Fruit fly (Drosophila melanogaster) whole organism, embryonic: Measurements from ENCODE around the gene CG13075.
A peak's percentile ranks its signal among the peaks of the same experiment; 100 is the strongest.

Experiments used
- ATbp ChIP-seq: fragments of 200-800 bp; sonication (Bioruptor generic); optimal IDR thresholded peaks from 2 replicates; lab custom pipeline; 2017; ENCODE audit warnings: missing biosample characterization, mild to moderate bottlenecking, missing genetic modification characterization, missing genetic modification reagents
- Ada2b ChIP-seq: fragments of 200-800 bp; sonication (Bioruptor generic); IDR thresholded peaks from 2 replicates; pipeline ENCODE4 v1.3.6; 2022; ENCODE audit warnings: missing biosample characterization, missing genetic modification characterization
- Atf3 ChIP-seq: fragments of 200-800 bp; sonication (Bioruptor generic); optimal IDR thresholded peaks from 3 replicates; lab custom pipeline; 2016; ENCODE audit warnings: missing biosample characterization, missing genetic modification characterization
- Blimp-1 ChIP-seq: fragments of 200-800 bp; sonication (Bioruptor generic); optimal IDR thresholded peaks from 3 replicates; lab custom pipeline; 2018; ENCODE audit warnings: missing biosample characterization, missing genetic modification characterization, mild to moderate bottlenecking, moderate library complexity, missing genetic modification reagents
- CG10431 ChIP-seq: fragments of 200-800 bp; sonication (Bioruptor generic); optimal IDR thresholded peaks from 3 replicates; lab custom pipeline; 2018; ENCODE audit warnings: missing biosample characterization, mild to moderate bottlenecking, missing genetic modification characterization
- CG11247 ChIP-seq: fragments of 200-800 bp; sonication (Bioruptor generic); IDR thresholded peaks from 2 replicates; pipeline ENCODE4 v1.3.6; 2022; ENCODE audit warnings: missing biosample characterization, missing genetic modification characterization
- CG11723 ChIP-seq: fragments of 200-800 bp; sonication (Bioruptor generic); optimal IDR thresholded peaks from 2 replicates; lab custom pipeline; 2017; ENCODE audit warnings: missing biosample characterization, mild to moderate bottlenecking, missing genetic modification characterization
- CG14667 ChIP-seq: fragments of 200-800 bp; sonication (Bioruptor generic); IDR thresholded peaks from 2 replicates; pipeline ENCODE4 v1.3.6; 2022; ENCODE audit warnings: missing biosample characterization, missing genetic modification characterization
- CG2120 ChIP-seq: fragments of 200-800 bp; sonication (Bioruptor generic); optimal IDR thresholded peaks from 3 replicates; lab custom pipeline; 2016; ENCODE audit warnings: missing biosample characterization, missing genetic modification characterization
- CG2129 ChIP-seq: fragments of 200-800 bp; sonication (Bioruptor generic); IDR thresholded peaks from 2 replicates; pipeline ENCODE4 v1.3.6; 2022; ENCODE audit warnings: missing biosample characterization, missing genetic modification characterization; ENCODE audit not compliant: partially characterized antibody
- CG2199 ChIP-seq: fragments of 200-800 bp; sonication (Bioruptor generic); IDR thresholded peaks from 3 replicates; pipeline ENCODE4 v1.3.6; 2022; ENCODE audit warnings: missing biosample characterization, missing genetic modification characterization
- CG2202 ChIP-seq: fragments of 200-800 bp; sonication (Bioruptor generic); optimal IDR thresholded peaks from 2 replicates; lab custom pipeline; 2018; ENCODE audit warnings: missing biosample characterization, mild to moderate bottlenecking, missing genetic modification characterization
- CG33557 ChIP-seq: fragments of 200-800 bp; sonication (Bioruptor generic); optimal IDR thresholded peaks from 2 replicates; lab custom pipeline; 2019; ENCODE audit warnings: missing biosample characterization, mild to moderate bottlenecking, missing genetic modification characterization, moderate library complexity
- CG34422 ChIP-seq: fragments of 200-800 bp; sonication (Bioruptor generic); IDR thresholded peaks from 3 replicates; pipeline ENCODE4 v1.3.6; 2022; ENCODE audit warnings: missing biosample characterization, missing genetic modification characterization
- CG4424 ChIP-seq: fragments of 200-800 bp; sonication (Bioruptor generic); optimal IDR thresholded peaks from 3 replicates; lab custom pipeline; 2016; ENCODE audit warnings: missing biosample characterization, missing genetic modification characterization
- CG5245 ChIP-seq: fragments of 200-800 bp; sonication (Bioruptor generic); optimal IDR thresholded peaks from 3 replicates; lab custom pipeline; 2016; ENCODE audit warnings: missing biosample characterization, missing genetic modification characterization
- CG7372 ChIP-seq: fragments of 200-800 bp; sonication (Bioruptor generic); IDR thresholded peaks from 2 replicates; pipeline ENCODE4 v1.3.6; 2022; ENCODE audit warnings: missing biosample characterization, missing genetic modification characterization
- Drgx ChIP-seq: fragments of 200-800 bp; sonication (Bioruptor generic); IDR thresholded peaks from 2 replicates; pipeline ENCODE4 v1.3.6; 2022; ENCODE audit warnings: missing biosample characterization, missing genetic modification characterization
- Eip74EF ChIP-seq, 2 experiments: fragments of 200-800 bp in 1 of 2; fragments of >200 bp in 1 of 2; sonication (Bioruptor generic) in 1 of 2; optimal IDR thresholded peaks; 2 replicates each; lab custom pipeline; 2017 to 2019; ENCODE audit warnings: missing biosample characterization in 2 of 2, missing genetic modification characterization in 2 of 2, mild to moderate bottlenecking in 1 of 2, moderate library complexity in 1 of 2
- H2.0 ChIP-seq: fragments of 200-800 bp; sonication (Bioruptor generic); IDR thresholded peaks from 2 replicates; pipeline ENCODE4 v1.3.6; 2022; ENCODE audit warnings: missing biosample characterization, missing genetic modification characterization
- Med ChIP-seq: fragments of 200-800 bp; sonication (Bioruptor generic); peaks from one replicate; lab custom pipeline; 2016; ENCODE audit warnings: missing biosample characterization, missing genetic modification characterization, mild to moderate bottlenecking, inconsistent platforms, moderate library complexity
- Stat92E ChIP-seq, 3 experiments: fragments of >200 bp in 2 of 3; fragments of 200-800 bp in 1 of 3; sonication (Bioruptor generic) in 1 of 3; optimal IDR thresholded peaks; 2 replicates each; lab custom pipeline; 2017 to 2019; ENCODE audit warnings: missing biosample characterization in 3 of 3, missing genetic modification characterization in 3 of 3, mild to moderate bottlenecking in 1 of 3, moderate library complexity in 1 of 3
- ac ChIP-seq: fragments of 200-800 bp; sonication (Bioruptor generic); optimal IDR thresholded peaks from 3 replicates; lab custom pipeline; 2017; ENCODE audit warnings: missing biosample characterization, mild to moderate bottlenecking, missing genetic modification characterization
- bcd ChIP-seq: fragments of 200-800 bp; sonication (Bioruptor generic); optimal IDR thresholded peaks from 2 replicates; lab custom pipeline; 2017; ENCODE audit warnings: missing biosample characterization, mild to moderate bottlenecking, missing genetic modification characterization
- bigmax ChIP-seq: fragments of 200-800 bp; sonication (Bioruptor generic); optimal IDR thresholded peaks from 2 replicates; lab custom pipeline; 2018; ENCODE audit warnings: missing biosample characterization, mild to moderate bottlenecking, missing genetic modification characterization
- bsh ChIP-seq, 2 experiments: fragments of 200-800 bp; sonication (Bioruptor generic); optimal IDR thresholded peaks; 2 replicates each; lab custom pipeline; 2017 to 2018; ENCODE audit warnings: mild to moderate bottlenecking in 2 of 2, missing biosample characterization in 2 of 2, missing genetic modification characterization in 2 of 2, moderate library complexity in 1 of 2
- danr ChIP-seq: fragments of 200-800 bp; sonication (Bioruptor generic); IDR thresholded peaks from 2 replicates; pipeline ENCODE4 v1.3.6; 2022; ENCODE audit warnings: missing biosample characterization, missing genetic modification characterization
- dati ChIP-seq: fragments of 200-800 bp; sonication (Bioruptor generic); IDR thresholded peaks from 2 replicates; pipeline ENCODE4 v1.3.6; 2022; ENCODE audit warnings: missing biosample characterization, missing genetic modification characterization
- exex ChIP-seq: fragments of 200-800 bp; sonication (Bioruptor generic); optimal IDR thresholded peaks from 4 replicates; lab custom pipeline; 2018; ENCODE audit warnings: missing biosample characterization, mild to moderate bottlenecking, missing genetic modification characterization, moderate library complexity
- eyg ChIP-seq: fragments of 200-800 bp; sonication (Bioruptor generic); optimal IDR thresholded peaks from 3 replicates; lab custom pipeline; 2016; ENCODE audit warnings: missing biosample characterization, missing genetic modification characterization
- fd96Cb ChIP-seq: fragments of 200-800 bp; sonication (Bioruptor generic); optimal IDR thresholded peaks from 2 replicates; lab custom pipeline; 2018; ENCODE audit warnings: missing biosample characterization, mild to moderate bottlenecking, missing genetic modification characterization, moderate library complexity
- gsb ChIP-seq: fragments of 200-800 bp; sonication (Bioruptor generic); IDR thresholded peaks from 2 replicates; pipeline ENCODE4 v1.3.6; 2022; ENCODE audit warnings: missing biosample characterization, missing genetic modification characterization
- gsb-n ChIP-seq: fragments of 200-800 bp; sonication (Bioruptor generic); optimal IDR thresholded peaks from 3 replicates; lab custom pipeline; 2018; ENCODE audit warnings: missing biosample characterization, mild to moderate bottlenecking, missing genetic modification characterization
- ind ChIP-seq: fragments of 200-800 bp; sonication (Bioruptor generic); optimal IDR thresholded peaks from 3 replicates; lab custom pipeline; 2016; ENCODE audit warnings: missing biosample characterization, missing genetic modification characterization
- jumu ChIP-seq: fragments of 200-800 bp; sonication (Bioruptor generic); optimal IDR thresholded peaks from 3 replicates; lab custom pipeline; 2016; ENCODE audit warnings: missing biosample characterization, missing genetic modification characterization
- kay ChIP-seq: fragments of 200-800 bp; sonication (Bioruptor generic); optimal IDR thresholded peaks from 2 replicates; lab custom pipeline; 2016; ENCODE audit warnings: missing biosample characterization, missing genetic modification characterization
- mld ChIP-seq: fragments of 200-800 bp; sonication (Bioruptor generic); IDR thresholded peaks from 3 replicates; pipeline ENCODE4 v1.3.6; 2022; ENCODE audit warnings: missing biosample characterization, missing genetic modification characterization; ENCODE audit not compliant: partially characterized antibody
- pb ChIP-seq: fragments of 200-800 bp; sonication (Bioruptor generic); optimal IDR thresholded peaks from 3 replicates; lab custom pipeline; 2016; ENCODE audit warnings: missing biosample characterization, missing genetic modification characterization
- pros ChIP-seq: fragments of 200-800 bp; sonication (Bioruptor generic); optimal IDR thresholded peaks from 3 replicates; lab custom pipeline; 2019; ENCODE audit warnings: missing biosample characterization, mild to moderate bottlenecking, missing genetic modification characterization, moderate library complexity
- psq ChIP-seq: fragments of 200-800 bp; sonication (Bioruptor generic); optimal IDR thresholded peaks from 2 replicates; lab custom pipeline; 2017; ENCODE audit warnings: missing biosample characterization, missing genetic modification characterization
- pzg ChIP-seq: fragments of 200-800 bp; sonication (Bioruptor generic); optimal IDR thresholded peaks from 3 replicates; lab custom pipeline; 2018; ENCODE audit warnings: missing biosample characterization, mild to moderate bottlenecking, missing genetic modification characterization, moderate library complexity
- repo ChIP-seq: fragments of 200-800 bp; sonication (Bioruptor generic); optimal IDR thresholded peaks from 2 replicates; lab custom pipeline; 2016; ENCODE audit warnings: missing biosample characterization, missing genetic modification characterization
- sna ChIP-seq: fragments of 200-800 bp; sonication (Bioruptor generic); IDR thresholded peaks from 2 replicates; pipeline ENCODE4 v1.3.6; 2022; ENCODE audit warnings: missing biosample characterization, missing genetic modification characterization; ENCODE audit not compliant: partially characterized antibody
- sqz ChIP-seq: fragments of 200-800 bp; sonication (Bioruptor generic); optimal IDR thresholded peaks from 3 replicates; lab custom pipeline; 2018; ENCODE audit warnings: missing biosample characterization, mild to moderate bottlenecking, missing genetic modification characterization
- trh ChIP-seq: fragments of 200-800 bp; sonication (Bioruptor generic); optimal IDR thresholded peaks from 2 replicates; lab custom pipeline; 2016; ENCODE audit warnings: missing biosample characterization, missing genetic modification characterization
- tup ChIP-seq: fragments of 200-800 bp; sonication (Bioruptor generic); optimal IDR thresholded peaks from 2 replicates; lab custom pipeline; 2016; ENCODE audit warnings: missing biosample characterization, mild to moderate bottlenecking, missing genetic modification characterization, moderate library complexity
- vfl ChIP-seq: fragments of 200-800 bp; sonication (Bioruptor generic); optimal IDR thresholded peaks from 2 replicates; lab custom pipeline; 2016; ENCODE audit warnings: missing biosample characterization, missing genetic modification characterization
- wor ChIP-seq: fragments of 200-800 bp; sonication (Bioruptor generic); IDR thresholded peaks from 2 replicates; pipeline ENCODE4 v1.3.6; 2022; ENCODE audit warnings: missing biosample characterization, missing genetic modification characterization
- zf30C ChIP-seq: fragments of 200-800 bp; sonication (Bioruptor generic); optimal IDR thresholded peaks from 3 replicates; lab custom pipeline; 2018; ENCODE audit warnings: missing biosample characterization, mild to moderate bottlenecking, missing genetic modification characterization

Gene CG13075

DNA sequence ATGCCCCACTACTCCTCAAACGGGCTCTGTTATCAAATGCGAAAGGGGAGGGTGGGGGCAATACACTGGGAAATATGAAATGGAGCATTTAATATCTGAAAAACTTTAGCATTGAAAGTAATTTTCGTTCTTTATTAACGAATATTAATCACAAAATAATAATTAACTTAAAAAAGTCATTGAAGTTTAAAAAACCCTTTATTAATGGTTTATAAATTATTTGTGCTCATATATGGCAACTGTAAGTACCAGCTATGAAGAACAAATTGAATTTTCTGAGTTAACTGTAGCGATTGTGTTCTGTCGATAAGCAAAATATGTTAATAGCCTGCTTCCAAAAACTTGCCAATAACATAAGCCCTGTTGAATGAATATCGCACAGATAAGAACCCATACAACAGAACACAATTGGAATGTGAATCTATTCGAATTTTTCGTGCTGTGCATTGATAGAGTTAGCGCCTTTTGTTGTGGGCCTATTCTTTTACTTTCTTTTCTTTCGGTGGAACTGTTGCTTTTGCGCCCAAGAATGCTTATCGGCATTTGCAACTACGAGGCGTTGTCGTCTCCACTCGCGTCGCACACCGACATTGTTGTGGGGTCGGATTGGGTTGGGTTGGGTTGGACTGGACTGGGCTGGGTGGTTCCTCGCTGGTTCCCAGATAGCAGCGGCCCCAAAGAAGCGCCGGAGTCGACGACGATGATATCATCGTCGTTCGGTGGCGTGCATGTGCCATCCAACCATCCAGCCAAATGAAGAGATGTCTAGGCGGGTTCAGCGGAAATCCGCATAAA lies 22.8 kb upstream of the CG13075 start (continued):
- TF ChIP-seq sqz (GFP tag; lab: Kevin White, UChicago) (no peak), Med (GFP tag; lab: Kevin White, UChicago) (peak; percentile 19), trh (GFP tag; lab: Kevin White, UChicago) (no peak), vfl (GFP tag; lab: Kevin White, UChicago) (no peak), jumu (GFP tag; lab: Kevin White, UChicago) (no peak), pzg (GFP tag; lab: Kevin White, UChicago) (no peak), fd96Cb (tag; lab: Kevin White, UChicago) (no peak), H2.0 (GFP tag; lab: Robert Waterston, UW) (no peak), pros (GFP tag; lab: Kevin White, UChicago) (no peak), Stat92E (GFP tag; optimal IDR thresholded peaks at IDR 0.05; lab: Kevin White, UChicago) (no peak), CG2202 (peak; percentile 35), ind (GFP tag; lab: Kevin White, UChicago) (peak; percentile 40), CG5245 (GFP tag; lab: Kevin White, UChicago) (no peak), CG2199 (GFP tag; lab: Robert Waterston, UW) (no peak), CG33557 (peak; percentile 9), CG2129 (GFP tag; lab: Robert Waterston, UW) (no peak), kay (peak; percentile 46), Atf3 (no peak), bcd (GFP tag; lab: Kevin White, UChicago) (no peak), repo (GFP tag; lab: Kevin White, UChicago) (no peak), zf30C (peak; percentile 38), CG14667 (GFP tag; lab: Robert Waterston, UW) (no peak), CG11247 (no peak), gsb (0 out of 2 replicates have a peak, but pooled peaks have one; percentile 24), bsh (GFP tag; optimal IDR thresholded peaks at IDR 0.05; lab: Kevin White, UChicago) (peak in 1 of 2 experiments; percentile 51), exex (tag; lab: Kevin White, UChicago) (no peak), dati (GFP tag; lab: Robert Waterston, UW) (no peak), CG2120 (GFP tag; lab: Kevin White, UChicago) (peak; percentile 47), CG7372 (no peak), CG11723 (GFP tag; lab: Kevin White, UChicago) (peak; percentile 40), wor (GFP tag; lab: Robert Waterston, UW) (no peak), Ada2b (GFP tag; lab: Robert Waterston, UW) (no peak), pb (no peak), Eip74EF (GFP tag; optimal IDR thresholded peaks at IDR 0.05; lab: Kevin White, UChicago) (no peak), CG34422 (GFP tag; lab: Robert Waterston, UW) (no peak), sna (GFP tag; lab: Robert Waterston, UW) (no peak), bigmax (GFP tag; lab: Kevin White, UChicago) (no peak), danr (GFP tag; lab: Robert Waterston, UW) (no peak), CG10431 (no peak), eyg (GFP tag; lab: Kevin White, UChicago) (no peak), Drgx (0 out of 2 replicates have a peak, but pooled peaks have one; percentile 16), Blimp-1 (peak; percentile 64), tup (GFP tag; lab: Kevin White, UChicago) (no peak), CG4424 (peak; percentile 55), psq (GFP tag; lab: Kevin White, UChicago) (peak; percentile 9), ac (no peak), ATbp (GFP tag; lab: Kevin White, UChicago) (peak; percentile 25), mld (GFP tag; lab: Robert Waterston, UW) (no peak), gsb-n (tag; lab: Kevin White, UChicago) (no peak)
